Worm (Caenorhabditis elegans) whole organism, dauer: ENCODE results near the gene rmd-2.
"Not testable (repeated sequence)": the region's sequence is repeated elsewhere in the genome, so short reads cannot be mapped to it uniquely, and the experiment has no call there.

Experiments
- unc-62 ChIP-seq: sonication (generic microtip); optimal IDR thresholded peaks from 2 replicates; lab custom pipeline; 2017; ENCODE audit warnings: missing biosample characterization, missing genetic modification reagents, missing genetic modification characterization

Gene rmd-2

ce11 chrV:9995791-9996190 lies 9.7 kb upstream of the rmd-2 start, which contains the start of gene K08H10.6:
Gene K08H10.6 (minus strand): TSS chrV:9995891.
- TF ChIP-seq unc-62 = no peak

ce11 chrV:9991610-9992009 lies 5.5 kb upstream of the rmd-2 start, which contains the start of the genes rde-1 and trpp-6:
Gene rde-1 (minus strand): TSS chrV:9991642.
Gene trpp-6 (plus strand): TSS chrV:9991895.
- TF ChIP-seq unc-62 = no peak

DNA sequence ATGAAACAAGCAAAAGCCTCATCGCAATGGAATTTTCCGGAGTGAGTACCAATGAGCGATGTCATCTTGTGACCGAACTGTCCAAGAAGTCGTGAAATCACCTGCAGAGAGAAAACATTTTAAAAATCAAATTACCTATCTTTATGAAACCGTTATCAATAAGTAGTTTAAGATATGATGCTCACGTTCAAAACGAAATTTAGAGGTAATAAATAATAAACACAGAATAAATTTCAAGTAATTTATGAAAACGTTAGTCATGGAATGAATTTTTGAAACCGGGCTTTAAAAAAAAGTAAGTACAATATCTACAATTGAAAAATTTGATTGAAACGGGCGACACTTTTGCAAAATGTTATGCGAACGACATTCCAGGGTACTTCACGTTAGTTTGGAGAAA lies 1.6 kb upstream of the rmd-2 start, which contains the start of gene C27H6.8:
C27H6.8 (minus strand) TSS at position 101 of the 400 bp plus-strand sequence.
- no peak for TF ChIP-seq unc-62

- TF ChIP-seq unc-62 = no peak
These were observed 731 bp downstream of the rmd-2 start for ce11 chrV:9985227-9985864.

DNA sequence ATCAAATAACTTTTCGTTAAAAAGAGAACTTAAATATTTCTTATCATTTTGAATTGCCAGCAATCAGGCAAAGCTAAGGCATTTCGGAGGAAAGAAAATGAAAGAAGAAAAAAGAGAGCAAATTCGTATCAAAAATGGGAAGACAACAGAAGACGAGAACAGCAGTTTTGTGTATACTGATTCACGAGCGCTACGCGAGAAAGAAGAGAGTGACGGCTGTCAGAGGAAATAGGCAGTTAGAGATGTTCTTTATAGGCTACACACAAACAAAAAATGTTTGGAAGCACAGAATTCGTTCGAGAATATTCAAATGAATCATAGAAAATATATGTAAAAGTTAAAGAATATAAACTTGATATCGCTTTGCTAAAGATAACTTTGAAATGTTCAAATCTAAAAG lies 1.3 kb downstream of the rmd-2 start:
- TF ChIP-seq unc-62 = no peak

- no peak for TF ChIP-seq unc-62
These were observed 2.5 kb downstream of the rmd-2 start for ce11 chrV:9983529-9983928.

ce11 chrV:9982568-9982967 lies 3.5 kb downstream of the rmd-2 start, which contains the start of gene C27H6.9:
Gene C27H6.9 (plus strand): TSS chrV:9982868.
- no peak for TF ChIP-seq unc-62

DNA sequence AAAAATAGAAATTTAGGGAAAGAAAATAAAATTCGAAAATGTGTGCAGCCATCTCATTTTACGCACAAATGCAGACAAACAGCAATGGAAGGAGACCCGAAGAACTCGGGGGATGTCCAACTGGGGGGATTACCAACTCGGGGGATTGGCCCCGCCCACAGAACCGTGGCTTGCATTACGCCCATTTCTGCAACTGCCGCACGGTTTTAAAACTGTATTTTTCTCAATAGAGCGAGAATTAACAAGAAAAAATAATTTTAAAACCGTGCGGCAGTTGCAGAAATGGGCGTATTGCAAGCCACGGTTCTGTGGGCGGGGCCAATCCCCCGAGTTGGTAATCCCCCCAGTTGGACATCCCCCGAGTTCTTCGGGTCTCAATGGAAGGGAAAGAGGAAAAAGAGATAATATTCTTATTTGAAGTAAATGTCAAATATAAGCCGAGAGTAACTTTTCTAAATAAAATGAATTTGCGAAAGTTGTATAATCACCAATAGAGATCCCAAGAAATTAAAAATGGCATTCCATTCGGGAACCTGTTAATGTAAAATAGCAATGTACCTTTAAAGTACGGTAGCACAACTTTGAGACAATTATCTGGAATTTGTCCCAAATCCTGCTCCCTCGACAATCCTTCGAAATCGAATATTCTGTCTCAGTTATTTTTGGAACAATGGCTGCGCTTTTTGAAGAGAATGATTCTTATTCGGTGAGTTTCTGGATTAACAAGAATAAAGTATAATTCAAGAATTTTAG lies 5.2 kb downstream of the rmd-2 start, which contains the start of the genes ruvb-1 and tofu-1:
ruvb-1 (minus strand) TSS at position 72 of the 753 bp plus-strand sequence.
tofu-1 (plus strand) TSS at position 417 of the 753 bp plus-strand sequence.
- not testable (repeated sequence) for TF ChIP-seq unc-62

ce11 chrV:9978425-9978824 lies 7.7 kb downstream of the rmd-2 start:
- TF ChIP-seq unc-62 = no peak

- no peak for TF ChIP-seq unc-62
These were observed 8.9 kb downstream of the rmd-2 start for ce11 chrV:9977211-9977610.

DNA sequence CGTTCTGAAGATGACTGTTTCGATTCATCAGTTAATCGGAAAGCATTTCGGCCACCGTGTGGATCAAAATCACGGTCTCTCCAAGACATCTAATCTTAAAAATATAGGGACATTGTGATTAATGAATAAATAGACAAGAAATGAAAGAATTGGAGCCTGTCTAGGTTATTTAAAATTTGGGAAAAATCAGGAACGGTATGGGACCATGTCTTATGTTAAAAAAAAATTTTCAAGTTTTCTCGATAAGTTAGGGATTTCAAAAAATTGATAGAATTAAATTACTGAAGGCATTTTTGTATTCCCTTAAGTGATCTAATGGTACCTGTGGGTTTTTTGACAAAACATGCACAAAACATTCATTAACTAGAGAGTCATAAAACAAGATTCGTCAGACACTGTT lies 9.9 kb downstream of the rmd-2 start, which contains the start of gene unc-41:
unc-41 (minus strand) TSS at position 101 of the 400 bp plus-strand sequence.
- no peak for TF ChIP-seq unc-62

- TF ChIP-seq unc-62 = no peak
These were observed 11.8 kb downstream of the rmd-2 start for ce11 chrV:9974264-9974663.

- no peak for TF ChIP-seq unc-62
These were observed 16.0 kb downstream of the rmd-2 start for ce11 chrV:9970119-9970518.

DNA sequence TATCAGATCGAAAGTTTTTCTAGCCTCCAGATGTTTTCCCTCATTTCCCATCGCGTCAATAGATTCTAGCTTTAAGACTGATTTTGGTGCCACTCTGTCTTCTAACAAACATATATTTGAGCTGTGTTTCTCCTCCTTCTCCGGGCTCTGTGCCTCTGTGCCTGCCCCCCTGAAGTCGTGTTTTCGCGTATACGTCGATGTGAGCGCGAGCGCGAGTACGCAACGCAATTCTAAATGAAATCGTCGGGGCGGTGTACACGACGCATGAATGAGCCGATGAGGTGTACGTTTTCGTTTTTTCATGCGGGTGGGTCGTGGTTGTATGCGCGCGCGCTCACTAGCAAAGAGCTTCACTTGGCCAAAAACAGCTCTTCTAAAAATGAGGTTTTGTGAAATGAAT lies 20.2 kb downstream of the rmd-2 start:
- TF ChIP-seq unc-62 = no peak

DNA sequence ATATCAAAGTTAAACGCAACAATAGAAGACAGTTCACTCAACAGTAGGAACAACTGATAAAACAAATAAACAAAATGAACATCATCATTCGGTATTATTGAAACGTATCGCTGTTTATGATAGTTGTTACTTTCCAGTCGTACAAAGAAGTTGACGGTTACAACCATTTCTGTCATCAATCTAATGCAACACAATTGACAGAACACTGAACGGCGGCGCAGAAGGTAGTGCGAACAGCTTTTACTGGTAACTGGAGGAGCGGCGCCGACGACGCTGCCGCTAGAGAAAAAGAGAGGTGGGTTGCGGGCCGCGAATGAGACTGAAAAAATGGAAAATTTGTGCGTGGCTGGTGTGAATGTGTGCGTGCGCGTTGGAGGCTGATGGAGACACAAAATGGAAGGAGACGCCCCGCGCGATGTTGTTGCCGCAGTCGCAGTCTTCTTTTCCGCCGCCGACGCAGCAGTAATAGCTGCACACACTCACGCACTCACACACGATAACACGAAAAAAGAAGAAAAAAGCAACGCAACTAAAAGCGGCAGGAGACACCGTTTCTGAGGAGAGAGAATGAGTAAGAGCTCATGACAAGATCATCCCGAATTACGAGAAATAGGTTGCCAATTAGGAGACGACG lies 21.8 kb downstream of the rmd-2 start:
- no peak for TF ChIP-seq unc-62

DNA sequence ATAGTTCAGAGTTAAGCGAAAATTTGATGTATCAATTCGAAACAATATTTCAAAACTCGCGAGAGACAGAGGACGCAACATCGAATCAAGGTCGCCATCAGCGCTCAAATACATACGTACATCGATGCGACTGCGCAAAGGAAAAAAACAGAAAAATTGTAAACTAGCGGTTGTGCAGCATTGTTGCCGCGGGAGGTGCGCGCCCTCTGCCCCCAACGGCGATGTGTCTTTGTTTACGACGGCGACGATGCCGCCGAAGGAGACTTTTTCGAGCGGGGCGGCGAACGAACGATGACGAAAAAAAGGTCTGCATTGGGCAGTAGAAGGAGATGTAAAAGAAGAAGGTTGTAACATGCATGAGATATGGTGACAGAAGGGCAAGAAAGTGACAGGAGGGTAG lies 23.2 kb downstream of the rmd-2 start:
- no peak for TF ChIP-seq unc-62

DNA sequence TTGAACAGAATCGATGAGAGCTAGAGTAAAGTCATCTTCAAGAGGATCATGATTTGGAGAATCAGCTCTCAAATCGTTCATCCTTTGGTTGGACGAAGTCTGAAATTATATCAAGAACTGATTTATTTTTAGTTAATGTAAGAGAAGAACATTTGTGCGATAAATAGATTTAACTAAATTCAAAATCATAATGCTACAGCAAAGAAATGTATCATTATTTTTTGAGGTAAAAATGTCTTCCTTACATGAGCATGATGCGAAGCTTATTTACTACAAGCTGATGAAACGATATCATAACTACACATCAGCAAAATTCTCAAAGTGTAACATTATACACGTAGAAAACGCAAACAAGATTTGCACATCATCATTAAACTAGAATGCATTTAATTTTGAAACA lies 23.7 kb downstream of the rmd-2 start, which contains the start of gene madf-4:
madf-4 (minus strand) TSS at position 101 of the 400 bp plus-strand sequence.
- TF ChIP-seq unc-62 = no peak
